Worm (Caenorhabditis elegans) whole organism, early embryonic: ENCODE data around the gene F52G3.1.

ENCODE experiments used
- ama-1 ChIP-seq: fragments of 150-350 bp; optimal IDR thresholded peaks from 2 replicates; lab custom pipeline; 2014
- ceh-13 ChIP-seq: fragments of 200-800 bp; sonication (Bioruptor generic); optimal IDR thresholded peaks from 2 replicates; lab custom pipeline; 2018; ENCODE audit warnings: mild to moderate bottlenecking, missing genetic modification characterization, missing compliant biosample characterization
- flt-1 ChIP-seq: fragments of 200-800 bp; sonication (Bioruptor generic); IDR thresholded peaks from 2 replicates; pipeline ENCODE4 v1.3.6; 2022; ENCODE audit warnings: missing genetic modification characterization, missing compliant biosample characterization
- hnd-1 ChIP-seq: sonication (generic microtip); optimal IDR thresholded peaks from 2 replicates; lab custom pipeline; 2016; ENCODE audit warnings: missing genetic modification characterization, missing compliant biosample characterization
- scrt-1 ChIP-seq: fragments of 200-800 bp; sonication (Bioruptor generic); IDR thresholded peaks from 2 replicates; pipeline ENCODE4 v1.3.6; 2022; ENCODE audit warnings: missing genetic modification characterization, missing compliant biosample characterization
- sea-1 ChIP-seq: fragments of 200-800 bp; sonication (Bioruptor generic); conservative IDR thresholded peaks from 2 replicates; pipeline ENCODE4 v1.3.6; 2022; ENCODE audit warnings: missing genetic modification characterization, missing compliant biosample characterization
- tbx-11 ChIP-seq: fragments of 200-800 bp; sonication (Bioruptor generic); IDR thresholded peaks from 2 replicates; pipeline ENCODE4 v1.3.6; 2022; ENCODE audit warnings: missing genetic modification characterization, missing compliant biosample characterization

DNA sequence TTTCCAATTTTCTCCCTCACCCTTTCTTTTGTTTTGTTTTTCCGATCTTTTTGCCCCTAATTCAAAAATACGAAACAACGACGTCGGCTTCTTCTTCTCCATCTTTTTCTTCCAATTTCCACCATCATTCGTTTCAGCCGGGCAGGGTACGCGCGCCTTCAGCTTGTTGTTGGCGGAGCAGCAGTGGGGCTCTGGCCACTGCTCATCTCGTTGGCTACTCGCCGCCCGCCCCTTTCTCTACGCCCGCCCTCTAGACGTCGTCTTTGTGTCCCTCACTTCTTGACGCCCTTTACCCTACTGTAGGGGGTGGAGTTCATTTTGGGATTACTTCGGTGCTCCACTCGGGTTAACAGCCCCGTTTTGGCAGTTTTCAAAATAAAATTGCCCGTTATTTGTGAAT, 35.3 kb downstream of the F52G3.1 start:
- TF ChIP-seq ama-1 (lab: Kevin White, UChicago) (no peak), sea-1 (GFP tag; lab: Robert Waterston, UW) (no peak), scrt-1 (no peak), ceh-13 (no peak), tbx-11 (GFP tag; lab: Robert Waterston, UW) (no peak), flt-1 (no peak), hnd-1 (tag; lab: Kevin White, UChicago) (no peak)
